Worm (Caenorhabditis elegans) whole organism, early embryonic: Measurements from ENCODE around the gene memo-1.

Source experiments
- aly-1 ChIP-seq: sonication (generic microtip); optimal IDR thresholded peaks from 2 replicates; lab custom pipeline; 2016; ENCODE audit warnings: missing genetic modification characterization, missing compliant biosample characterization
- ama-1 ChIP-seq: fragments of 150-350 bp; optimal IDR thresholded peaks from 2 replicates; lab custom pipeline; 2014
- hnd-1 ChIP-seq: sonication (generic microtip); optimal IDR thresholded peaks from 2 replicates; lab custom pipeline; 2016; ENCODE audit warnings: missing genetic modification characterization, missing compliant biosample characterization
- sea-1 ChIP-seq: fragments of 200-800 bp; sonication (Bioruptor generic); conservative IDR thresholded peaks from 2 replicates; pipeline ENCODE4 v1.3.6; 2022; ENCODE audit warnings: missing genetic modification characterization, missing compliant biosample characterization

DNA sequence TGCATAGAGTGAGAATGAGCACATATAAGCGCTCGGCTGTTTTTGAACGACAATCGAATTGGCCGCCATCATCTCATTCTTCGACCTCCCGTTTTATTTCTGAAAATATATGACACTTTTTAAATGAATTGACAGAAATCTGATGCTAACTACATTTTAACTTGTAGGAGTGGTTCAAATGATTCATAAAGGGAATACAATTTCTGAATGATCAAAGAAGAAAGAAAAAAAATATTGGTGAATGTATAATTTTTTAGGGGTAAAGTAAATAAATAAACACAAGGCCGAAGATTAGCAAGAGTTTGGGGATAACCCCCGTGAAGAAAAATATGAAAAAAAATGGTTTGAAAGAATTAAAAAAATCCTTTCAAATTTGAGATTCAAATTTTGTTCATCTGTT, 17.7 kb upstream of the memo-1 start, which contains the start of gene C37C3.11:
- TF ChIP-seq ama-1 (lab: Kevin White, UChicago) (no peak), aly-1 (tag; lab: Kevin White, UChicago) (no peak), sea-1 (GFP tag; lab: Robert Waterston, UW) (no peak), hnd-1 (tag; lab: Kevin White, UChicago) (no peak)
